Worm (Caenorhabditis elegans): Measurements from ENCODE around the gene Y94A7B.11.

- no peak for TF ChIP-seq flt-1 (GFP tag; IDR thresholded peaks at IDR 0.05)
- no peak for TF ChIP-seq med-1 (GFP tag; optimal IDR thresholded peaks at IDR 0.05; ENCODE audit: insufficient read depth)
- no peak for TF ChIP-seq tab-1 (GFP tag; IDR thresholded peaks at IDR 0.05)
- no peak for TF ChIP-seq klf-2 (GFP tag; conservative IDR thresholded peaks at IDR 0.05)
- TF ChIP-seq ztf-29 (GFP tag; IDR thresholded peaks at IDR 0.05), result no peak
- no peak for TF ChIP-seq T22C8.4 (GFP tag; IDR thresholded peaks at IDR 0.05)
- no peak for TF ChIP-seq ref-1 (GFP tag; conservative IDR thresholded peaks at IDR 0.05)
- TF ChIP-seq cog-1 (tag; optimal IDR thresholded peaks at IDR 0.05), result no peak
- no peak for TF ChIP-seq ztf-23 (GFP tag; IDR thresholded peaks at IDR 0.05)
These were observed at the start of gene Y94A7B.11, which contains the start of gene srh-292 for ce11 chrV:17802519-17802918.
